Worm (Caenorhabditis elegans): ENCODE data around the gene Y54H5A.2.

ce11 chrIII:5143520-5143919 lies 5.9 kb downstream of the Y54H5A.2 start:
- TF ChIP-seq nhr-11 (tag; optimal IDR thresholded peaks at IDR 0.05) (no peak), pqm-1 (tag; optimal IDR thresholded peaks at IDR 0.05) (no peak), dmd-4 (tag; optimal IDR thresholded peaks at IDR 0.05; ENCODE audit: borderline replicate concordance) (no peak), fkh-10 (GFP tag; optimal IDR thresholded peaks at IDR 0.05) (no peak)

All from whole organism, late embryonic.